Worm (Caenorhabditis elegans) whole organism, L1 larva: Measurements from ENCODE around the gene lipl-3.

Experiments used
- ceh-90 ChIP-seq: sonication (generic microtip); optimal IDR thresholded peaks from 2 replicates; lab custom pipeline; 2016; ENCODE audit warnings: missing genetic modification characterization, missing compliant biosample characterization
- efl-1 ChIP-seq, 4 experiments: fragments of 150-350 bp; optimal IDR thresholded peaks in 3 of 4; peaks in 1 of 4; 1 replicate in 1 of 4; 2 replicates in 3 of 4; lab custom pipeline; 2014; ENCODE audit warnings: missing biosample characterization in 2 of 4, missing genetic modification characterization in 2 of 4, missing genetic modification reagents in 2 of 4
- skn-1 ChIP-seq: fragments of 150-350 bp; optimal IDR thresholded peaks from 2 replicates; lab custom pipeline; 2014; ENCODE audit warnings: missing biosample characterization, missing genetic modification characterization
- unc-86 ChIP-seq: sonication (generic microtip); optimal IDR thresholded peaks from 2 replicates; lab custom pipeline; 2016; ENCODE audit warnings: missing genetic modification characterization, missing compliant biosample characterization

DNA sequence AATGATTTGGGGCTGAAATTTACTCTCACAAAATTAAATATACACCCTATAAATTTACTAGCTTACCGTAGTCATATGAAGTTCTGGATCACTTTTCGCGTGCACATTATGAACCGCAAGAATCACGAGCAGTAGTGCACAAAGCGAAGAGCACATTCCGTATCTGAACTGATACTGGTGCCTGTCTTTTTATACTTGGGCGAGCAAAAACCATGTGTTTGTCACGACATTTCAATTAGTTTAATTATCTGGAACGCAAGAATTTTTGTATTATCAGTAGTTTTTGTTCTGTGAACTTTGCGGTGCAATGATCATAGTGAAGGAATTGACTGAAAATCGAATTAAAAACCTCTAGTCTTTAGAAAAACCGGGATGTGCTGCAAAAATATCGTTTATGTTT is at the start of gene lipl-3:
- no peak for TF ChIP-seq unc-86
- no peak for TF ChIP-seq skn-1 (tag; lab: Kevin White, UChicago)
- no peak for TF ChIP-seq efl-1 (optimal IDR thresholded peaks at IDR 0.05; lab: Kevin White, UChicago)
- TF ChIP-seq efl-1 (GFP tag; optimal IDR thresholded peaks at IDR 0.05 in 1 of 2; lab: Kevin White, UChicago), result no peak
- no peak for TF ChIP-seq ceh-90 (tag; lab: Kevin White, UChicago)
